Fruit fly (Drosophila melanogaster): Measurements from ENCODE around the gene Lgr3.

Lgr3 gene

dm6 chr3R:25686698-25687420 is 21.2 kb downstream of the Lgr3 start, which contains the start of gene CLS:
CLS (minus strand) TSS chr3R:25687370.
- TF ChIP-seq CG32121 (GFP tag; IDR thresholded peaks at IDR 0.05) (no peak), CG4496 (GFP tag; IDR thresholded peaks at IDR 0.05) (no peak), CG17806 (tag; optimal IDR thresholded peaks at IDR 0.05) (no peak), CG8301 (tag; optimal IDR thresholded peaks at IDR 0.05) (no peak), Snoo (tag; optimal IDR thresholded peaks at IDR 0.05) (no peak), CG14655 (GFP tag; optimal IDR thresholded peaks at IDR 0.05) (no peak), D1 (tag; optimal IDR thresholded peaks at IDR 0.05) (no peak), CG8159 (tag; optimal IDR thresholded peaks at IDR 0.05) (no peak), gl (tag; optimal IDR thresholded peaks at IDR 0.05) (no peak), fd96Ca (GFP tag; IDR thresholded peaks at IDR 0.05) (no peak)

dm6 chr3R:25694167-25694689 is 28.6 kb downstream of the Lgr3 start:
- TF ChIP-seq CG17806 (tag; optimal IDR thresholded peaks at IDR 0.05) (no peak), Pif1A (GFP tag; optimal IDR thresholded peaks at IDR 0.05) (no peak)

dm6 chr3R:25720024-25720574 is 54.5 kb downstream of the Lgr3 start:
- TF ChIP-seq CG13204 (GFP tag; optimal IDR thresholded peaks at IDR 0.05) (no peak), fd96Ca (GFP tag; IDR thresholded peaks at IDR 0.05) (no peak), CG8159 (tag; optimal IDR thresholded peaks at IDR 0.05) (no peak), EcR (GFP tag; optimal IDR thresholded peaks at IDR 0.05) (no peak), CG4496 (GFP tag; IDR thresholded peaks at IDR 0.05) (peak; percentile 17; the same call in 1 of the 3 replicates)

DNA sequence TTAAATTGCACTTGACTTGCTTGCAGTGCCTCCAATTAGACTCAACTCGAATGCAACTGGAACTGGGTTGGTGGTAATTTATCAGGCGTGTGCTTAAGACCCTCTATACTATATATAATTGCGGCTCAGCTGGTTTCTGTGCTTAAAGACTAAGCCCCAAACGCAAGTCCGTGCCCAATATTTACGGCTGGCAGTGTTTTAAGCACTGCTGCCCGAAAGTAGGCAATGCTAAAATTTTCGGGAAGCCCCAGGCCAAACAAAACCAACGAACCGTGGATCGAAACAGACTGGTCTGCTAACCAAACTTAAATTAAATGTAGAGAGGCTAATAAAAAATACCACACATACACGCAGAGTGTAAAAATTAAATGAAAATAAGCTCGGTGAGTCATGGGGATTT is 55.4 kb downstream of the Lgr3 start:
- peak; percentile 50; the same call in 1 of the 3 replicates for TF ChIP-seq CG4496 (GFP tag; IDR thresholded peaks at IDR 0.05)
- TF ChIP-seq D1 (tag; optimal IDR thresholded peaks at IDR 0.05): no peak

DNA sequence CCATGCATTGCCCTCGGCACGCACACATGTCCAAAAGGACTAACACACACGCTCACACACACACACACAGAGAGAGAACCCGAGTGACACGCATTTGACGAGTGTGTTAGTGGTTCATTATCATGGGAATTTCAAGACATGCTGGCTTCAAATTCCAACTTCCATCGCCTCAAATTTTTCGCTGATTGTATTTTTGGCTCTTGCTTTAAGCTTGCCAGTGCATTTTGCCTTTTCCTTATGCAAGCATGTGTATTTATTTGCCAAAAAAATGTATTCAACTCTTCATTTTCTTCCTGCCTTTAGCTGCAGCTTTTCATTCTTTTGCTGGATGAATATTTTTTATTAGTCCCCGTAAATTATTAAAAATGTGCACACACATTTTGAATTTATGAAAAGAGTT is 58.2 kb downstream of the Lgr3 start:
- no peak for TF ChIP-seq D1 (tag; optimal IDR thresholded peaks at IDR 0.05)
- TF ChIP-seq EcR (GFP tag; optimal IDR thresholded peaks at IDR 0.05): no peak
- no peak for TF ChIP-seq CG8159 (tag; optimal IDR thresholded peaks at IDR 0.05)
- no peak for TF ChIP-seq CG4496 (GFP tag; IDR thresholded peaks at IDR 0.05)
- no peak for TF ChIP-seq Pif1A (GFP tag; optimal IDR thresholded peaks at IDR 0.05)
- no peak for TF ChIP-seq CG17806 (tag; optimal IDR thresholded peaks at IDR 0.05)
- TF ChIP-seq CG12605 (GFP tag; IDR thresholded peaks at IDR 0.05): no peak
- no peak for TF ChIP-seq gl (tag; optimal IDR thresholded peaks at IDR 0.05)
- no peak for TF ChIP-seq rn (GFP tag; IDR thresholded peaks at IDR 0.05)
- no peak for TF ChIP-seq fd96Ca (GFP tag; IDR thresholded peaks at IDR 0.05)
